Worm (Caenorhabditis elegans) whole organism, mixed stage, embryonic: ENCODE results near the gene M117.4.

Experiments
- M03D4.4 ChIP-seq: sonication (generic microtip); optimal IDR thresholded peaks from 2 replicates; lab custom pipeline; 2017; ENCODE audit warnings: mild to moderate bottlenecking, missing genetic modification characterization, missing compliant biosample characterization
- bed-3 ChIP-seq: fragments of 200-800 bp; sonication (Bioruptor generic); optimal IDR thresholded peaks from 3 replicates; lab custom pipeline; 2018; ENCODE audit warnings: mild to moderate bottlenecking, missing genetic modification characterization, moderate library complexity, missing compliant biosample characterization
- blmp-1 ChIP-seq: fragments of 150-350 bp; optimal IDR thresholded peaks from 2 replicates; lab custom pipeline; 2014; ENCODE audit warnings: missing biosample characterization, missing genetic modification characterization
- ceh-39 ChIP-seq: fragments of 150-350 bp; optimal IDR thresholded peaks from 2 replicates; lab custom pipeline; 2014; ENCODE audit warnings: missing biosample characterization, missing genetic modification characterization
- ceh-43 ChIP-seq: fragments of 200-800 bp; sonication (Bioruptor generic); optimal IDR thresholded peaks from 2 replicates; lab custom pipeline; 2018; ENCODE audit warnings: mild to moderate bottlenecking, missing genetic modification characterization, moderate library complexity, missing compliant biosample characterization
- ceh-83 ChIP-seq: fragments of 200-800 bp; sonication (Bioruptor generic); optimal IDR thresholded peaks from 2 replicates; lab custom pipeline; 2018; ENCODE audit warnings: mild to moderate bottlenecking, missing genetic modification characterization, missing compliant biosample characterization
- ces-1 ChIP-seq: fragments of 150-350 bp; optimal IDR thresholded peaks from 2 replicates; lab custom pipeline; 2014; ENCODE audit warnings: missing biosample characterization, missing genetic modification reagents, missing genetic modification characterization
- cnd-1 ChIP-seq: fragments of 200-800 bp; sonication (Bioruptor generic); optimal IDR thresholded peaks from 2 replicates; lab custom pipeline; 2018; ENCODE audit warnings: mild to moderate bottlenecking, missing genetic modification characterization, missing compliant biosample characterization
- drap-1 ChIP-seq: fragments of 200-800 bp; sonication (Bioruptor generic); optimal IDR thresholded peaks from 3 replicates; lab custom pipeline; 2018; ENCODE audit warnings: mild to moderate bottlenecking, missing genetic modification characterization, missing compliant biosample characterization
- elt-1 ChIP-seq: sonication (generic microtip); optimal IDR thresholded peaks from 2 replicates; lab custom pipeline; 2017; ENCODE audit warnings: missing genetic modification characterization, mild to moderate bottlenecking, missing compliant biosample characterization, antibody characterized with exemption, moderate library complexity, borderline replicate concordance; ENCODE audit not compliant: insufficient read depth
- elt-3 ChIP-seq: fragments of 150-350 bp; optimal IDR thresholded peaks from 2 replicates; lab custom pipeline; 2014; ENCODE audit warnings: missing biosample characterization, missing genetic modification characterization
- flh-1 ChIP-seq: fragments of 200-800 bp; sonication (Bioruptor generic); optimal IDR thresholded peaks from 2 replicates; lab custom pipeline; 2018; ENCODE audit warnings: mild to moderate bottlenecking, missing genetic modification characterization, moderate library complexity, missing compliant biosample characterization
- ham-2 ChIP-seq: fragments of 200-800 bp; sonication (Bioruptor generic); optimal IDR thresholded peaks from 2 replicates; lab custom pipeline; 2018; ENCODE audit warnings: mild to moderate bottlenecking, missing genetic modification characterization, missing compliant biosample characterization
- hlh-1 ChIP-seq: fragments of 150-350 bp; optimal IDR thresholded peaks from 2 replicates; lab custom pipeline; 2014; ENCODE audit warnings: missing biosample characterization, missing genetic modification reagents, missing genetic modification characterization
- lin-13 ChIP-seq: fragments of 150-350 bp; optimal IDR thresholded peaks from 2 replicates; lab custom pipeline; 2014; ENCODE audit warnings: missing biosample characterization, missing genetic modification characterization
- lin-32 ChIP-seq: fragments of 200-800 bp; sonication (Bioruptor generic); optimal IDR thresholded peaks from 2 replicates; lab custom pipeline; 2018; ENCODE audit warnings: mild to moderate bottlenecking, missing genetic modification characterization, missing compliant biosample characterization
- lsy-2 ChIP-seq: fragments of 150-350 bp; optimal IDR thresholded peaks from 2 replicates; lab custom pipeline; 2014; ENCODE audit warnings: missing biosample characterization, missing genetic modification characterization
- mab-5 ChIP-seq: fragments of 150-350 bp; optimal IDR thresholded peaks from 2 replicates; lab custom pipeline; 2014; ENCODE audit warnings: missing biosample characterization, missing genetic modification characterization
- mep-1 ChIP-seq: fragments of 150-350 bp; optimal IDR thresholded peaks from 2 replicates; lab custom pipeline; 2017; ENCODE audit warnings: missing biosample characterization, missing genetic modification reagents, missing genetic modification characterization, inconsistent platforms
- mls-2 ChIP-seq: sonication (generic microtip); optimal IDR thresholded peaks from 2 replicates; lab custom pipeline; 2016; ENCODE audit warnings: mild to moderate bottlenecking, missing genetic modification characterization, moderate library complexity, missing compliant biosample characterization
- nhr-12 ChIP-seq: fragments of 150-350 bp; optimal IDR thresholded peaks from 2 replicates; lab custom pipeline; 2014; ENCODE audit warnings: missing biosample characterization, missing genetic modification characterization
- nhr-2 ChIP-seq: fragments of 150-350 bp; optimal IDR thresholded peaks from 2 replicates; lab custom pipeline; 2014; ENCODE audit warnings: missing biosample characterization, missing genetic modification characterization
- nhr-237 ChIP-seq: fragments of 150-350 bp; optimal IDR thresholded peaks from 2 replicates; lab custom pipeline; 2014; ENCODE audit warnings: missing biosample characterization, missing genetic modification characterization
- nhr-28 ChIP-seq: fragments of 150-350 bp; optimal IDR thresholded peaks from 2 replicates; lab custom pipeline; 2014; ENCODE audit warnings: missing biosample characterization, missing genetic modification characterization
- nhr-76 ChIP-seq: sonication (generic microtip); optimal IDR thresholded peaks from 2 replicates; lab custom pipeline; 2017; ENCODE audit warnings: missing biosample characterization, missing genetic modification characterization
- pha-4 ChIP-seq: fragments of 150-350 bp; optimal IDR thresholded peaks from 2 replicates; lab custom pipeline; 2018; ENCODE audit warnings: missing biosample characterization, missing genetic modification reagents, missing genetic modification characterization
- sem-2 ChIP-seq: fragments of 200-800 bp; sonication (Bioruptor generic); optimal IDR thresholded peaks from 2 replicates; lab custom pipeline; 2018; ENCODE audit warnings: mild to moderate bottlenecking, missing genetic modification characterization, missing compliant biosample characterization
- snpc-4 ChIP-seq: fragments of 150-350 bp; optimal IDR thresholded peaks from 2 replicates; lab custom pipeline; 2014; ENCODE audit warnings: missing biosample characterization, missing genetic modification characterization
- sptf-1 ChIP-seq: sonication (generic microtip); optimal IDR thresholded peaks from 2 replicates; lab custom pipeline; 2017; ENCODE audit warnings: mild to moderate bottlenecking, missing genetic modification characterization, moderate library complexity, missing compliant biosample characterization
- tbx-8 ChIP-seq: fragments of 200-800 bp; sonication (Bioruptor generic); optimal IDR thresholded peaks from 2 replicates; lab custom pipeline; 2018; ENCODE audit warnings: mild to moderate bottlenecking, missing genetic modification characterization, moderate library complexity, missing compliant biosample characterization
- unc-120 ChIP-seq: sonication (generic microtip); optimal IDR thresholded peaks from 2 replicates; lab custom pipeline; 2017; ENCODE audit warnings: missing genetic modification characterization, missing compliant biosample characterization; ENCODE audit not compliant: poor library complexity, severe bottlenecking
- unc-39 ChIP-seq: fragments of 150-350 bp; optimal IDR thresholded peaks from 2 replicates; lab custom pipeline; 2014; ENCODE audit warnings: missing biosample characterization, missing genetic modification characterization
- unc-62 ChIP-seq: fragments of 150-350 bp; optimal IDR thresholded peaks from 2 replicates; lab custom pipeline; 2014; ENCODE audit warnings: missing biosample characterization, missing genetic modification reagents, missing genetic modification characterization
- zip-8 ChIP-seq: fragments of 150-350 bp; optimal IDR thresholded peaks from 2 replicates; lab custom pipeline; 2014; ENCODE audit warnings: missing biosample characterization, missing genetic modification characterization
- ztf-11 ChIP-seq: fragments of 150-350 bp; optimal IDR thresholded peaks from 2 replicates; lab custom pipeline; 2014; ENCODE audit warnings: missing biosample characterization, missing genetic modification characterization

Gene M117.4

DNA sequence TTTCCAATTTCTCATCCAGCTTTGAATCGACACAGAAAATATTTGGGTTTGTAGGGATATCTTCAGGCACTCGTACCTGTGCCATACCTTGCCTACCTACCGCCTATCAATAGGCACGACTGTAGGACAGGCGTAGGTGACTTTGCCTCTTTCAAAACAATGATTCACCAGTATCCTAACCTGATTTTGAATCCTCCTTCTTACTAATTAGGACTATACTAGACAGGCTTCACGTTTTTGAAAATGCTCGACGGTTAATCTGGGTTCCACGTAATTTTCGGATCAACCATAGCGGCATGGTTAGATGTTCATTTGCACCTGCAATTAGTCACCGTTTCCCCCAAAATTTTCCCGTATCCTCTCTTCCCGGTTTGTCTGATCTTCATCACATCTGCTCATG lies 35.1 kb upstream of the M117.4 start:
- no peak for TF ChIP-seq ceh-83 (GFP tag; lab: Kevin White, UChicago)
- no peak for TF ChIP-seq elt-1 (tag; lab: Kevin White, UChicago)
- TF ChIP-seq ceh-39: no peak
- peak; percentile 41 for TF ChIP-seq ceh-43 (GFP tag; lab: Kevin White, UChicago)
- TF ChIP-seq mep-1 (tag; lab: Kevin White, UChicago): no peak
- no peak for TF ChIP-seq unc-39

DNA sequence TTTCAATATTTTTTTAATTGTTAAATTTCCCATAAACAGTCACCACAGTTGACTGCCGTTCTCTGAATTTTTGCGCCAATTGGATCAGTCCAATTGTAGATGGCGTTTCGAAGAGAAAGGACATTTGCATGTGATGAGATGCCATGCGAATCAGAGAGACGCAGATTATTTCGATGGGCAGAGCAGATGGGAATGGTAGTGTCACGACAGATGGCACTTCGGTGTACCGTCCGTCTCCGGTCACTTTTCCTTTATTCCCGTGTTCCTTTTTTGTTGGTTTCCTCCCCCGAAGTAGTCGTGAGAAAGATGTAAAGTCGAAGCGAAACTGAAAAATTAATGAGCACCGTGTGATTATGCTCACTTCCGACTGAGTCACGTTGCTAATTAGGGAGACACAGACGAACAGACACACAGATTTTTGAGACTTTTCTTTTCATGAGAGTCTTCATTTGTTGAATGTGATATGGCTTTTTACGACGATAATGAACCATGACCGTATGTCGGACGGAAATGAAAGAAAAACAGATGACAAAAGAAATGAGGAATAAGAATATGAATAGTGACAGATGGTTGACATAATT lies 34.4 kb upstream of the M117.4 start:
- TF ChIP-seq ces-1 (GFP tag; lab: Kevin White, UChicago) (peak; percentile 49), flh-1 (no peak), pha-4 (tag; lab: Kevin White, UChicago) (no peak), snpc-4 (tag; lab: Kevin White, UChicago) (no peak), lin-32 (GFP tag; lab: Kevin White, UChicago) (peak; percentile 96), ceh-43 (GFP tag; lab: Kevin White, UChicago) (no peak), elt-1 (tag; lab: Kevin White, UChicago) (no peak), sem-2 (GFP tag; lab: Kevin White, UChicago) (no peak), M03D4.4 (tag; lab: Kevin White, UChicago) (no peak), zip-8 (tag; lab: Kevin White, UChicago) (no peak), sptf-1 (tag; lab: Kevin White, UChicago) (peak; percentile 29), bed-3 (GFP tag; lab: Kevin White, UChicago) (no peak), nhr-2 (tag; lab: Kevin White, UChicago) (peak; percentile 95), ztf-11 (tag; lab: Kevin White, UChicago) (no peak), unc-120 (tag; lab: Kevin White, UChicago) (no peak), nhr-237 (tag; lab: Kevin White, UChicago) (no peak), lin-13 (tag; lab: Kevin White, UChicago) (no peak), drap-1 (GFP tag; lab: Kevin White, UChicago) (no peak), mep-1 (tag; lab: Kevin White, UChicago) (peak; percentile 12), nhr-76 (tag; lab: Kevin White, UChicago) (no peak), tbx-8 (no peak), lsy-2 (tag; lab: Kevin White, UChicago) (no peak), nhr-28 (tag; lab: Kevin White, UChicago) (no peak), cnd-1 (tag; lab: Kevin White, UChicago) (peak; percentile 92), elt-3 (no peak), ham-2 (GFP tag; lab: Kevin White, UChicago) (no peak), unc-39 (no peak), ceh-83 (GFP tag; lab: Kevin White, UChicago) (no peak), mls-2 (tag; lab: Kevin White, UChicago) (peak; percentile 7), hlh-1 (tag; lab: Kevin White, UChicago) (no peak)

ce11 chrIV:11864226-11864625 lies 30.9 kb upstream of the M117.4 start, which contains the start of gene trpa-1:
Gene trpa-1 (plus strand): TSS chrIV:11864526.
- TF ChIP-seq lsy-2 (tag; lab: Kevin White, UChicago): no peak
- TF ChIP-seq sem-2 (GFP tag; lab: Kevin White, UChicago): no peak
- TF ChIP-seq lin-13 (tag; lab: Kevin White, UChicago): no peak
- TF ChIP-seq mab-5 (tag; lab: Kevin White, UChicago): no peak
- TF ChIP-seq ceh-83 (GFP tag; lab: Kevin White, UChicago): no peak
- TF ChIP-seq unc-39: no peak
- TF ChIP-seq ham-2 (GFP tag; lab: Kevin White, UChicago): no peak
- TF ChIP-seq hlh-1 (tag; lab: Kevin White, UChicago): no peak
- no peak for TF ChIP-seq nhr-28 (tag; lab: Kevin White, UChicago)
- TF ChIP-seq nhr-2 (tag; lab: Kevin White, UChicago): no peak
- TF ChIP-seq nhr-76 (tag; lab: Kevin White, UChicago): no peak
- TF ChIP-seq blmp-1 (tag; lab: Kevin White, UChicago): no peak
- no peak for TF ChIP-seq drap-1 (GFP tag; lab: Kevin White, UChicago)

DNA sequence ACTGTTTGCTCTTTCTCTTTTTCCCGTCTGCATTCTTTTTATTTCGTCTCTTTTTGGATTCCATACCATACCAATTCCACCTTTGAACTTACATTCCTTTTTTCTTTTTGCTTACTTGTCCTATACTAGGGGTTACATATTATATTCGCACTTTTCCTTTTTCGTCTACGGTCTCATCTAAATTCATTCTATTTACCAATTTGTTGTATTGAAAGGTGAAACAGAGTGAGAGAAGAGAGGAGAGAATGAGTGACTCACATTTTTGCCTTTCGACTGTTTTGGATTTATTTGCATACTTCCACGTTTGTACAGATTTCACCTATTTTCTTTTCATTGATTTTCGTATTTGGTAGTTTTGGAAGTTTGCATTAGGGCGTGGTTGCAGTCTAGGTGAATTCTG lies 30.1 kb upstream of the M117.4 start:
- TF ChIP-seq flh-1 (no peak), hlh-1 (tag; lab: Kevin White, UChicago) (no peak), unc-39 (no peak), ham-2 (GFP tag; lab: Kevin White, UChicago) (no peak), zip-8 (tag; lab: Kevin White, UChicago) (no peak), mep-1 (tag; lab: Kevin White, UChicago) (no peak), nhr-12 (tag; lab: Kevin White, UChicago) (no peak), unc-62 (GFP tag; lab: Kevin White, UChicago) (no peak), ces-1 (GFP tag; lab: Kevin White, UChicago) (no peak), bed-3 (GFP tag; lab: Kevin White, UChicago) (no peak), M03D4.4 (tag; lab: Kevin White, UChicago) (no peak), drap-1 (GFP tag; lab: Kevin White, UChicago) (no peak), mab-5 (tag; lab: Kevin White, UChicago) (no peak), sem-2 (GFP tag; lab: Kevin White, UChicago) (no peak)
